Worm (Caenorhabditis elegans) whole organism, young adult: ENCODE data around the gene taf-8.

ENCODE experiments used
- B0019.2 ChIP-seq: fragments of 200-800 bp; sonication (Bioruptor generic); conservative IDR thresholded peaks from 2 replicates; pipeline ENCODE4 v1.3.6; 2022; ENCODE audit warnings: missing genetic modification reagents, missing genetic modification characterization, missing compliant biosample characterization
- B0261.1 ChIP-seq: sonication (generic microtip); optimal IDR thresholded peaks from 2 replicates; lab custom pipeline; 2016; ENCODE audit warnings: mild to moderate bottlenecking, missing genetic modification characterization, moderate library complexity, missing compliant biosample characterization
- B0336.3 ChIP-seq: fragments of 200-800 bp; sonication (Bioruptor generic); IDR thresholded peaks from 2 replicates; pipeline ENCODE4 v1.3.6; 2022; ENCODE audit warnings: missing genetic modification characterization, missing compliant biosample characterization
- C06A6.2 ChIP-seq: fragments of 200-800 bp; sonication (Bioruptor generic); conservative IDR thresholded peaks from 2 replicates; pipeline ENCODE4 v1.3.6; 2022; ENCODE audit warnings: missing genetic modification characterization, missing compliant biosample characterization
- F23B12.7 ChIP-seq: sonication (generic microtip); optimal IDR thresholded peaks from 2 replicates; lab custom pipeline; 2017; ENCODE audit warnings: missing genetic modification characterization, mild to moderate bottlenecking, missing compliant biosample characterization, antibody characterized with exemption, moderate library complexity; ENCODE audit not compliant: insufficient read depth
- F33H1.4 ChIP-seq: fragments of 200-800 bp; sonication (Bioruptor generic); IDR thresholded peaks from 2 replicates; pipeline ENCODE4 v1.3.6; 2022; ENCODE audit warnings: missing genetic modification reagents, missing genetic modification characterization, missing compliant biosample characterization
- F39B2.1 ChIP-seq: fragments of 200-800 bp; sonication (Bioruptor generic); IDR thresholded peaks from 2 replicates; pipeline ENCODE4 v1.3.6; 2022; ENCODE audit warnings: missing genetic modification reagents, missing genetic modification characterization, missing compliant biosample characterization
- F55B11.4 ChIP-seq: sonication (generic microtip); optimal IDR thresholded peaks from 2 replicates; lab custom pipeline; 2016; ENCODE audit warnings: missing compliant biosample characterization, missing genetic modification characterization, borderline replicate concordance; ENCODE audit not compliant: insufficient read depth
- F57A8.1 ChIP-seq: fragments of 200-800 bp; sonication (Bioruptor generic); optimal IDR thresholded peaks from 2 replicates; lab custom pipeline; 2018; ENCODE audit warnings: mild to moderate bottlenecking, missing genetic modification characterization, moderate library complexity, missing compliant biosample characterization
- K11D2.4 ChIP-seq: fragments of 200-800 bp; sonication (Bioruptor generic); IDR thresholded peaks from 2 replicates; pipeline ENCODE4 v1.3.6; 2022; ENCODE audit warnings: missing genetic modification reagents, missing genetic modification characterization, missing compliant biosample characterization
- T26A5.8 ChIP-seq: sonication (generic microtip); optimal IDR thresholded peaks from 2 replicates; lab custom pipeline; 2016; ENCODE audit warnings: missing genetic modification characterization, missing compliant biosample characterization
- Y79H2A.3 ChIP-seq: fragments of 200-800 bp; sonication (Bioruptor generic); conservative IDR thresholded peaks from 2 replicates; pipeline ENCODE4 v1.3.6; 2022; ENCODE audit warnings: missing genetic modification reagents, missing genetic modification characterization, missing compliant biosample characterization
- ama-1 ChIP-seq, 3 experiments: fragments of 150-350 bp in 1 of 3; sonication (generic microtip) in 2 of 3; optimal IDR thresholded peaks; 2 replicates each; lab custom pipeline; 2014 to 2018; ENCODE audit warnings: missing biosample characterization in 2 of 3, missing genetic modification characterization in 2 of 3, missing genetic modification reagents in 2 of 3
- aptf-3 ChIP-seq: fragments of 200-800 bp; sonication (Bioruptor generic); IDR thresholded peaks from 2 replicates; pipeline ENCODE4 v1.3.6; 2022; ENCODE audit warnings: missing genetic modification characterization, missing compliant biosample characterization
- athp-1 ChIP-seq: sonication (generic microtip); optimal IDR thresholded peaks from 2 replicates; lab custom pipeline; 2017; ENCODE audit warnings: mild to moderate bottlenecking, missing genetic modification characterization, missing compliant biosample characterization
- attf-3 ChIP-seq: fragments of 200-800 bp; sonication (Bioruptor generic); conservative IDR thresholded peaks from 2 replicates; pipeline ENCODE4 v1.3.6; 2022; ENCODE audit warnings: missing genetic modification reagents, missing genetic modification characterization, missing compliant biosample characterization
- attf-6 ChIP-seq: fragments of 200-800 bp; sonication (Bioruptor generic); IDR thresholded peaks from 2 replicates; pipeline ENCODE4 v1.3.6; 2022; ENCODE audit warnings: missing genetic modification reagents, missing genetic modification characterization, missing compliant biosample characterization
- bed-2 ChIP-seq: fragments of 200-800 bp; sonication (Bioruptor generic); IDR thresholded peaks from 2 replicates; pipeline ENCODE4 v1.3.6; 2022; ENCODE audit warnings: missing genetic modification reagents, missing genetic modification characterization, missing compliant biosample characterization
- ceh-40 ChIP-seq: fragments of 200-800 bp; sonication (Bioruptor generic); IDR thresholded peaks from 2 replicates; pipeline ENCODE4 v1.3.6; 2022; ENCODE audit warnings: missing genetic modification characterization, missing compliant biosample characterization
- dpl-1 ChIP-seq: fragments of 150-350 bp; optimal IDR thresholded peaks from 2 replicates; lab custom pipeline; 2014; ENCODE audit warnings: missing biosample characterization, missing genetic modification reagents, missing genetic modification characterization
- egl-44 ChIP-seq: fragments of 200-800 bp; sonication (Bioruptor generic); IDR thresholded peaks from 2 replicates; pipeline ENCODE4 v1.3.6; 2022; ENCODE audit warnings: missing genetic modification reagents, missing genetic modification characterization, missing compliant biosample characterization
- ekl-4 ChIP-seq: fragments of 200-800 bp; sonication (Bioruptor generic); IDR thresholded peaks from 2 replicates; pipeline ENCODE4 v1.3.6; 2022; ENCODE audit warnings: missing genetic modification reagents, missing genetic modification characterization, missing compliant biosample characterization
- hlh-26 ChIP-seq: fragments of 200-800 bp; sonication (Bioruptor generic); conservative IDR thresholded peaks from 2 replicates; pipeline ENCODE4 v1.3.6; 2022; ENCODE audit warnings: missing genetic modification reagents, missing genetic modification characterization, missing compliant biosample characterization
- hsf-1 ChIP-seq: fragments of 200-800 bp; sonication (Bioruptor generic); IDR thresholded peaks from 2 replicates; pipeline ENCODE4 v1.3.6; 2022; ENCODE audit warnings: missing genetic modification reagents, missing genetic modification characterization, missing compliant biosample characterization
- let-526 ChIP-seq: fragments of 200-800 bp; sonication (Bioruptor generic); IDR thresholded peaks from 2 replicates; pipeline ENCODE4 v1.3.6; 2022; ENCODE audit warnings: missing genetic modification reagents, missing genetic modification characterization, missing compliant biosample characterization
- let-607 ChIP-seq, 2 experiments: fragments of 200-800 bp in 1 of 2; sonication (Bioruptor generic) in 1 of 2; sonication (generic microtip) in 1 of 2; optimal IDR thresholded peaks; 2 replicates each; lab custom pipeline; 2016 to 2018; ENCODE audit warnings: mild to moderate bottlenecking in 2 of 2, missing compliant biosample characterization in 2 of 2, missing genetic modification characterization in 2 of 2, moderate library complexity in 2 of 2, missing genotype in 1 of 2
- lin-26 ChIP-seq: fragments of 200-800 bp; sonication (Bioruptor generic); IDR thresholded peaks from 2 replicates; pipeline ENCODE4 v1.3.6; 2022; ENCODE audit warnings: missing genetic modification reagents, missing genetic modification characterization, missing compliant biosample characterization
- lin-35 ChIP-seq, 3 experiments: fragments of 150-350 bp in 2 of 3; sonication (generic microtip) in 1 of 3; optimal IDR thresholded peaks; 2 replicates each; lab custom pipeline; 2014 to 2018; ENCODE audit warnings: missing biosample characterization in 3 of 3, missing genetic modification characterization in 3 of 3, missing genetic modification reagents in 3 of 3
- lsy-27 ChIP-seq: sonication (generic microtip); optimal IDR thresholded peaks from 2 replicates; lab custom pipeline; 2017; ENCODE audit warnings: missing genetic modification characterization, mild to moderate bottlenecking, missing compliant biosample characterization, antibody characterized with exemption, missing genotype, borderline replicate concordance; ENCODE audit not compliant: insufficient read depth
- madf-3 ChIP-seq: fragments of 200-800 bp; sonication (Bioruptor generic); IDR thresholded peaks from 2 replicates; pipeline ENCODE4 v1.3.6; 2022; ENCODE audit warnings: missing genetic modification reagents, missing genetic modification characterization, missing compliant biosample characterization
- nfyb-1 ChIP-seq: fragments of 200-800 bp; sonication (Bioruptor generic); IDR thresholded peaks from 2 replicates; pipeline ENCODE4 v1.3.6; 2022; ENCODE audit warnings: missing genetic modification reagents, missing genetic modification characterization, missing compliant biosample characterization
- nhr-80 ChIP-seq: sonication (generic microtip); optimal IDR thresholded peaks from 2 replicates; lab custom pipeline; 2016; ENCODE audit warnings: missing genetic modification characterization, missing compliant biosample characterization
- nhr-90 ChIP-seq: sonication (generic microtip); optimal IDR thresholded peaks from 2 replicates; lab custom pipeline; 2016; ENCODE audit warnings: missing genotype, mild to moderate bottlenecking, missing genetic modification characterization, missing compliant biosample characterization
- rec-8 ChIP-seq, 2 experiments: sonication (generic microtip); optimal IDR thresholded peaks; 2 replicates each; lab custom pipeline; 2016; ENCODE audit warnings: mild to moderate bottlenecking in 2 of 2, missing genetic modification characterization in 2 of 2, missing genetic modification reagents in 2 of 2, missing genotype in 2 of 2, missing biosample characterization in 1 of 2, missing compliant biosample characterization in 1 of 2, moderate library complexity in 1 of 2
- repo-1 ChIP-seq: sonication (generic microtip); optimal IDR thresholded peaks from 2 replicates; lab custom pipeline; 2017; ENCODE audit warnings: mild to moderate bottlenecking, missing genetic modification characterization, missing compliant biosample characterization
- rpc-1 ChIP-seq, 2 experiments: fragments of 150-350 bp in 1 of 2; sonication (generic microtip) in 1 of 2; optimal IDR thresholded peaks; 2 replicates each; lab custom pipeline; 2014 to 2018; ENCODE audit warnings: missing biosample characterization in 1 of 2, missing genetic modification characterization in 1 of 2, missing genetic modification reagents in 1 of 2, missing genotype in 1 of 2
- sdz-38 ChIP-seq: sonication (generic microtip); optimal IDR thresholded peaks from 2 replicates; lab custom pipeline; 2016; ENCODE audit warnings: missing genotype, missing genetic modification characterization, missing compliant biosample characterization
- sea-2 ChIP-seq: fragments of 200-800 bp; sonication (Bioruptor generic); IDR thresholded peaks from 2 replicates; pipeline ENCODE4 v1.3.6; 2022; ENCODE audit warnings: missing genetic modification characterization, missing compliant biosample characterization
- snpc-1.1 ChIP-seq: sonication (generic microtip); optimal IDR thresholded peaks from 2 replicates; lab custom pipeline; 2017; ENCODE audit warnings: missing genetic modification characterization, mild to moderate bottlenecking, missing compliant biosample characterization, antibody characterized with exemption, moderate library complexity, missing genotype, missing genetic modification reagents; ENCODE audit not compliant: insufficient read depth
- snpc-4 ChIP-seq, 5 experiments: fragments of 150-350 bp in 1 of 5; sonication (generic microtip) in 4 of 5; optimal IDR thresholded peaks; 2 replicates each; lab custom pipeline; 2014 to 2018; ENCODE audit warnings: missing genetic modification characterization in 5 of 5, missing biosample characterization in 3 of 5, antibody characterized with exemption in 2 of 5, mild to moderate bottlenecking in 2 of 5, missing compliant biosample characterization in 2 of 5, missing genotype in 2 of 5, moderate library complexity in 2 of 5, missing genetic modification reagents in 1 of 5
- zim-3 ChIP-seq: sonication (generic microtip); optimal IDR thresholded peaks from 2 replicates; lab custom pipeline; 2017; ENCODE audit warnings: mild to moderate bottlenecking, missing genetic modification characterization, moderate library complexity, missing compliant biosample characterization
- ztf-18 ChIP-seq: sonication (generic microtip); optimal IDR thresholded peaks from 2 replicates; lab custom pipeline; 2016; ENCODE audit warnings: missing genotype, mild to moderate bottlenecking, missing genetic modification characterization, missing compliant biosample characterization
- ztf-28 ChIP-seq: fragments of 200-800 bp; sonication (Bioruptor generic); IDR thresholded peaks from 2 replicates; pipeline ENCODE4 v1.3.6; 2022; ENCODE audit warnings: missing genetic modification reagents, missing genetic modification characterization, missing compliant biosample characterization
- ztf-6 ChIP-seq: fragments of 200-800 bp; sonication (Bioruptor generic); IDR thresholded peaks from 2 replicates; pipeline ENCODE4 v1.3.6; 2022; ENCODE audit warnings: missing genetic modification reagents, missing genetic modification characterization, missing compliant biosample characterization

taf-8 gene

DNA sequence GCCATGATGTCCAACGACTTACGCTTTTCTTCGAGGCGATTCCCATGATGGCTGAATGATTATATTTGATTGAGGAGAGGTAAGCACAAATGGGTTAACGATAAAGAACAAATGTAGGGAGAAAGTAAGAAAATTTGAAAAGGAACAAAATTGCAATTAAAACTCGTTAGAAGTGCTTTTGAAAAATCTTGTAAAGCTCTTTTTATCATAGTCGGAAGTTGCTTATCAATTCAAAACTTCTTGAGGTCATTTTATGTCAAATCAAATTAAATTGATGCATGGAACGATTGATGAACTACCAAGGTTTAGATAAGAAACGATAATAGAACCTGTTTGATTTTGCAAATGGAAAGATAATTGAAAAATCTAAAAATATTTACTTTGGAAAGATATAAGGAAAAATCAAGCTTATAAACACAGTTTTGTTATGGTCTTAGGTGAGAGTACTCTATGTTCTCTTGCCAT is 39.7 kb downstream of the taf-8 start, which contains the start of gene glt-5:
glt-5 (minus strand) TSS at position 51 of the 465 bp plus-strand sequence.
- TF ChIP-seq F23B12.7 (tag; lab: Kevin White, UChicago) = no peak
- TF ChIP-seq F55B11.4 = no peak
- TF ChIP-seq lin-35 (GFP tag; optimal IDR thresholded peaks at IDR 0.05; lab: Kevin White, UChicago) = no peak
- TF ChIP-seq ama-1 (optimal IDR thresholded peaks at IDR 0.05; lab: Kevin White, UChicago) = no peak
- TF ChIP-seq ama-1 (GFP tag; optimal IDR thresholded peaks at IDR 0.05; lab: Kevin White, UChicago) = no peak
- no peak for TF ChIP-seq sea-2
- TF ChIP-seq attf-3 (GFP tag; lab: Robert Waterston, UW) = no peak
- no peak for TF ChIP-seq hsf-1
- TF ChIP-seq sdz-38 (tag; lab: Kevin White, UChicago) = no peak
- no peak for TF ChIP-seq nfyb-1 (GFP tag; lab: Robert Waterston, UW)
- TF ChIP-seq, all 124 proteins: peak for 0

DNA sequence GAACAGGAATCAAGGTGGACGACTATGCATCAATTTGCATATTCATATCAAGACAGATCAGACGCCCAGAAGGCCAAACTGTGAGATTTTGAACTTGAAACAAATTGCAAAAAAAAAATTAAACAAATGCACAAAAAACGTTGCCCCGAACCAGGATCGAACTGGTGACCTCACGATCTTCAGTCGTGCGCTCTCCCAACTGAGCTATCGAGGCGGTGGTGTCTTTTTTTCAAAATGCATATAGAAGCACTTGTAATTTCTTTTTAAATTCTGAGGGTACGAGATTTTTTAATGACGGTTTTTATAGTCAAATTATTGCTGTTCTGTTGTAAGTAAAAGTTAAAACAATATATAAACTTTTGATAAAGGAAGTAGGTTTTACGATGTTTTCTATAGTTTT is 44.0 kb downstream of the taf-8 start:
- TF ChIP-seq B0019.2 (GFP tag; lab: Robert Waterston, UW) (no peak), nhr-80 (tag; lab: Kevin White, UChicago) (peak; percentile 4), ztf-18 (tag; lab: Kevin White, UChicago) (peak; percentile 46), lin-26 (GFP tag; lab: Robert Waterston, UW) (peak; percentile 74), F23B12.7 (tag; lab: Kevin White, UChicago) (peak; percentile 71), repo-1 (tag; lab: Kevin White, UChicago) (no peak), F57A8.1 (GFP tag; lab: Kevin White, UChicago) (no peak), zim-3 (no peak), hlh-26 (GFP tag; lab: Robert Waterston, UW) (no peak), lsy-27 (peak; percentile 44), rpc-1 (optimal IDR thresholded peaks at IDR 0.05; lab: Kevin White, UChicago) (peak; percentile 73), rpc-1 (tag; optimal IDR thresholded peaks at IDR 0.05; lab: Kevin White, UChicago) (peak; percentile 94), ama-1 (optimal IDR thresholded peaks at IDR 0.05; lab: Kevin White, UChicago) (no peak), ama-1 (GFP tag; optimal IDR thresholded peaks at IDR 0.05; lab: Kevin White, UChicago) (no peak), ceh-40 (GFP tag; lab: Robert Waterston, UW) (no peak), nhr-90 (tag; lab: Kevin White, UChicago) (peak; percentile 35), let-526 (GFP tag; lab: Robert Waterston, UW) (no peak), sdz-38 (tag; lab: Kevin White, UChicago) (no peak), bed-2 (GFP tag; lab: Robert Waterston, UW) (no peak), K11D2.4 (GFP tag; lab: Robert Waterston, UW) (no peak), F39B2.1 (no peak), aptf-3 (GFP tag; lab: Robert Waterston, UW) (no peak), ztf-6 (GFP tag; lab: Robert Waterston, UW) (no peak), attf-6 (GFP tag; lab: Robert Waterston, UW) (no peak), B0336.3 (GFP tag; lab: Robert Waterston, UW) (no peak), C06A6.2 (GFP tag; lab: Robert Waterston, UW) (no peak), T26A5.8 (tag; lab: Kevin White, UChicago) (no peak), ekl-4 (GFP tag; lab: Robert Waterston, UW) (0 out of 2 replicates have a peak, but pooled peaks have one; percentile 11), F33H1.4 (GFP tag; lab: Robert Waterston, UW) (peak; percentile 20; the same call in 1 of the 2 replicates), athp-1 (tag; lab: Kevin White, UChicago) (peak; percentile 25), egl-44 (GFP tag; lab: Robert Waterston, UW) (no peak), let-607 (tag; optimal IDR thresholded peaks at IDR 0.05; lab: Kevin White, UChicago) (no peak), madf-3 (GFP tag; lab: Robert Waterston, UW) (no peak), ztf-28 (GFP tag; lab: Robert Waterston, UW) (0 out of 2 replicates have a peak, but pooled peaks have one; percentile 25), rec-8 (tag; optimal IDR thresholded peaks at IDR 0.05; lab: Kevin White, UChicago) (peak in 1 of 2 experiments; percentile 39), dpl-1 (GFP tag; lab: Kevin White, UChicago) (peak; percentile 13), B0261.1 (tag; lab: Kevin White, UChicago) (peak; percentile 70), snpc-1.1 (no peak), Y79H2A.3 (no peak), snpc-4 (GFP tag; optimal IDR thresholded peaks at IDR 0.05; lab: Kevin White, UChicago) (peak; percentile 7), snpc-4 (tag; optimal IDR thresholded peaks at IDR 0.05; lab: Kevin White, UChicago) (peak in 2 of 4 experiments; percentile 19 to 46)
